Fruit fly (Drosophila melanogaster): ENCODE results near the gene CecB.

The CecB gene

DNA sequence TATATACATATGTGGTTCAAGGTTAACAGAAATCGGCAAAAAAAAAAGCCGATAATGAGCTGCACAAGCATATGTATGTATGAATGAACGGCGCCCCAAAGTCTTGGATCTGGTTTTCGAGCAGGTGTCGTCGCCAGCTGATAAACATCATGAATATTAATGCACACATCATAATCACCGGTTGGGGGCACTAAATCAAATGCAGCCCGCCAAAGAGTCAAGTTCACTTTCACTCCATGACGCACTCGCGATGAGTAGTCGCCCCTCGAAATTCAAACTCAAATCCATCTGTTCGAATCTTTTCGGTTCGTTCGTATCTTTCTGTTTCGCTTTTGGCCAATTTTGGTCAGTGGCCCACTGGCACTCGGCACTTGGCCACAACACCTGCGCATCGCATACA is 26.6 kb upstream of the CecB start:
- no peak for TF ChIP-seq lola (GFP tag; optimal IDR thresholded peaks at IDR 0.05)
- TF ChIP-seq Jra (GFP tag; optimal IDR thresholded peaks at IDR 0.05) = no peak
- TF ChIP-seq dl (GFP tag; optimal IDR thresholded peaks at IDR 0.05; ENCODE audit: insufficient read depth in 1 of 2, partially characterized antibody in 2 of 2) = no peak
- no peak for TF ChIP-seq Vsx2 (GFP tag; optimal IDR thresholded peaks at IDR 0.05; ENCODE audit: partially characterized antibody)
- TF ChIP-seq HLH106 (tag; optimal IDR thresholded peaks at IDR 0.05) = no peak
- no peak for TF ChIP-seq Hr83 (GFP tag; optimal IDR thresholded peaks at IDR 0.05; ENCODE audit: poor library complexity, severe bottlenecking)
- TF ChIP-seq br (GFP tag; optimal IDR thresholded peaks at IDR 0.05) = no peak
- no peak for TF ChIP-seq Hr78 (GFP tag; optimal IDR thresholded peaks at IDR 0.05)
- TF ChIP-seq CrebA (GFP tag; optimal IDR thresholded peaks at IDR 0.05; ENCODE audit: borderline replicate concordance) = no peak
- no peak for TF ChIP-seq OdsH (GFP tag; optimal IDR thresholded peaks at IDR 0.05)
- TF ChIP-seq Rel (GFP tag; optimal IDR thresholded peaks at IDR 0.05) = no peak
- no peak for TF ChIP-seq Rel (tag; optimal IDR thresholded peaks at IDR 0.05)
- TF ChIP-seq CG9705 (GFP tag; optimal IDR thresholded peaks at IDR 0.05) = no peak
- TF ChIP-seq rgr (GFP tag; optimal IDR thresholded peaks at IDR 0.05) = no peak
- no peak for TF ChIP-seq ey (GFP tag; optimal IDR thresholded peaks at IDR 0.05)
- TF ChIP-seq Abd-B (GFP tag; optimal IDR thresholded peaks at IDR 0.05) = no peak

DNA sequence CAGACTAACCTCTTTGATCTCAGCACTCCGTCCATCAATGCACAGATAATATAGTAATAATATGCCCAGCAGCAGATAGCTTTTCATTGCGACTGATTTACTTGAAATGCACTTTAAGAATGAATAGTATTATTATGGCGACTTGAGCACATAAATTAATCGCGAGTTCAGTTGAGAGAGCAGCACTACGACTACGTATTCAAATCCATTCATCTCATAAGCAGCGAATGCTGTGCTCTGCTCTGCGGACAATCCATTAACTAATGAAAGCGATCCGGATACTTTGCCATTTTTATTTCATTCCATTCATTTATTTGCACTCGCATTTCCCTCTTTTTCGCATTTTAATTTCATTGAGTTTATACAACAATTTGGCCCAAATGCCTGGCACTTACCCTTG is 24.0 kb upstream of the CecB start, which contains the start of gene CG43448:
Gene CG43448 (minus strand): TSS at position 101 of the 400 bp plus-strand sequence.
- TF ChIP-seq dl (GFP tag; optimal IDR thresholded peaks at IDR 0.05; ENCODE audit: insufficient read depth in 1 of 2, partially characterized antibody in 2 of 2) (no peak), ey (GFP tag; optimal IDR thresholded peaks at IDR 0.05) (no peak), rgr (GFP tag; optimal IDR thresholded peaks at IDR 0.05) (no peak), dsf (GFP tag; optimal IDR thresholded peaks at IDR 0.05; ENCODE audit: borderline replicate concordance) (no peak), GATAd (GFP tag; optimal IDR thresholded peaks at IDR 0.05) (no peak), woc (GFP tag; optimal IDR thresholded peaks at IDR 0.05) (no peak), Dfd (GFP tag; optimal IDR thresholded peaks at IDR 0.05) (no peak), dmrt93B (GFP tag; optimal IDR thresholded peaks at IDR 0.05) (no peak), CrebA (GFP tag; optimal IDR thresholded peaks at IDR 0.05; ENCODE audit: borderline replicate concordance) (no peak), fru (GFP tag; optimal IDR thresholded peaks at IDR 0.05) (no peak), Vsx2 (GFP tag; optimal IDR thresholded peaks at IDR 0.05; ENCODE audit: partially characterized antibody) (no peak), Abd-B (GFP tag; optimal IDR thresholded peaks at IDR 0.05) (no peak), Sp1 (GFP tag; optimal IDR thresholded peaks at IDR 0.05) (no peak), sage (GFP tag; optimal IDR thresholded peaks at IDR 0.05) (no peak), tai (GFP tag; optimal IDR thresholded peaks at IDR 0.05) (no peak), CG32264 (GFP tag; optimal IDR thresholded peaks at IDR 0.05) (no peak), Hr83 (GFP tag; optimal IDR thresholded peaks at IDR 0.05; ENCODE audit: poor library complexity, severe bottlenecking) (no peak), HLH106 (tag; optimal IDR thresholded peaks at IDR 0.05) (no peak)

DNA sequence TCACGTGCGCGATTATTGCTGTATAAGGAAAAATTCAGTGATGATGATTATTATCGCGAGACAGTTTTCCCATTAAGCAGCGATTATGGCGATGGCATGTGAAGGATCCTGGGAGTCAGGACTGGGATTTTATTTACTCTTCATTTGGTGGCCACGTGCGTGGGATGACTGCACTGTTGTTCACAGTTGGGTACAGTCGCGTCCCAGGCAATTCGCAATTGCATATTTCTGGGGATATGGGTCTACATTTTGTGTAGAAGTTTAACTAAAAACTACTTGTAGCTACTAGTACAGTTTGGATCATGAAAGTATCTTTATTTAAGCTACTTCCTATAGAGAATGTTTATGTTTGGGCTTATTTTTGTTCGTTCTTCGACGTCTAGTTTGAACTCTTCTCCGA is 23.4 kb upstream of the CecB start:
- no peak for TF ChIP-seq Jra (GFP tag; optimal IDR thresholded peaks at IDR 0.05)
- no peak for TF ChIP-seq br (GFP tag; optimal IDR thresholded peaks at IDR 0.05)
- TF ChIP-seq Hr83 (GFP tag; optimal IDR thresholded peaks at IDR 0.05; ENCODE audit: poor library complexity, severe bottlenecking) = no peak
- TF ChIP-seq Myc (optimal IDR thresholded peaks at IDR 0.05) = peak; percentile 44

DNA sequence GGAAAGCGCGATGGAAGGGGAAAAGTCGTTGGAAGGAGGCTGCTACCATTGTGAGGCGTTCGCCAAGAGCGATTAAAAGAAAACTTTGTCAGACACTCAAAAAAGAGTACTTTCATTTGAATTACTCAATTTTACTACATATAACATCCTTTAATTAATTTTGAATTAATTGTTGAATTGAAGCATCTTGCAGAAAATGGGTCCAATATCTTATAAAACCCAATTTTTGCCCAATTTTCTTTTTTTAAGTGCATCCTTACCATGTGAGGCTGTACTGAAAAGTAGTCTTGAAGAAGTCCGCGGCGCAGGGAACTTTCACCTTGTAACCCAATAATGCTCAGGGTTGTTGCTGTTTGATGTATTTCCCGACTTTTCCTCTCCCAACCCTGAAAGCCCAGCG is 21.7 kb upstream of the CecB start:
- TF ChIP-seq GATAd (GFP tag; optimal IDR thresholded peaks at IDR 0.05) (no peak), N (GFP tag; optimal IDR thresholded peaks at IDR 0.05) (no peak), Hr78 (GFP tag; optimal IDR thresholded peaks at IDR 0.05) (no peak), HLH106 (tag; optimal IDR thresholded peaks at IDR 0.05) (no peak), fru (GFP tag; optimal IDR thresholded peaks at IDR 0.05) (no peak), Jra (GFP tag; optimal IDR thresholded peaks at IDR 0.05) (no peak), Dfd (GFP tag; optimal IDR thresholded peaks at IDR 0.05) (no peak), Rel (GFP tag; optimal IDR thresholded peaks at IDR 0.05) (no peak), Rel (tag; optimal IDR thresholded peaks at IDR 0.05) (no peak), CG9705 (GFP tag; optimal IDR thresholded peaks at IDR 0.05) (no peak), Dif (GFP tag; optimal IDR thresholded peaks at IDR 0.05; ENCODE audit: partially characterized antibody) (no peak), dsf (GFP tag; optimal IDR thresholded peaks at IDR 0.05; ENCODE audit: borderline replicate concordance) (no peak), jim (GFP tag; optimal IDR thresholded peaks at IDR 0.05) (no peak), h (GFP tag; optimal IDR thresholded peaks at IDR 0.05) (no peak)

- TF ChIP-seq CG9705 (GFP tag; optimal IDR thresholded peaks at IDR 0.05) (no peak), Dif (GFP tag; optimal IDR thresholded peaks at IDR 0.05; ENCODE audit: partially characterized antibody) (no peak), h (GFP tag; optimal IDR thresholded peaks at IDR 0.05) (no peak), foxo (GFP tag; optimal IDR thresholded peaks at IDR 0.05) (peak in 1 of 2 experiments; percentile 9), rgr (GFP tag; optimal IDR thresholded peaks at IDR 0.05) (no peak), GATAd (GFP tag; optimal IDR thresholded peaks at IDR 0.05) (no peak), Vsx2 (GFP tag; optimal IDR thresholded peaks at IDR 0.05; ENCODE audit: partially characterized antibody) (no peak)
These were observed 11.0 kb upstream of the CecB start for dm6 chr3R:30224577-30224976.
